Worm (Caenorhabditis elegans): Measurements from ENCODE around the gene bcs-1.

DNA sequence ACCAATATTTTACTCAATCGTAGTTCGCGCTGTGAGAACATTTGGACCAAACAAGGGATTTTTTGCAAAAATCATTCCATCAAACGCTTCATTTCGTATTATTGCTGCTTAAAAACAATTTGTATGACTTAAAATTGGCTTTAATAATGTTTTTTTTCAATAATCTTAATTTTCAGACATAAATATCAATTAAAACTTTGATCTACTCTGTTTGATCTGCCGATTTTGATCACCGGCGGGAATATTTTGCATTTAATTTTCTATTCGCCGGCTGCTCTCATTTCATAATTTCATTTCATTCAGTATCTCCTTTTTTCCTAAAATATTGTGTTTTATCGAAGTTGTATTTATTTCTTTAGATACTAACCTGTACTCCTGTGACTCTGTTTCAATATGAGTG lies 4.3 kb downstream of the bcs-1 start, which contains the start of gene puf-5:
- no peak for TF ChIP-seq T22C8.4 (GFP tag; IDR thresholded peaks at IDR 0.05)
- no peak for TF ChIP-seq ref-1 (GFP tag; conservative IDR thresholded peaks at IDR 0.05)
- no peak for TF ChIP-seq klf-2 (GFP tag; conservative IDR thresholded peaks at IDR 0.05)

All from whole organism, midembryonic.